Fruit fly (Drosophila melanogaster) whole organism, wandering third instar larva: ENCODE results near the gene Blos2.

Experiments used
- Abd-B ChIP-seq: fragments of >200 bp; optimal IDR thresholded peaks from 2 replicates; lab custom pipeline; 2017; ENCODE audit warnings: missing biosample characterization, missing genetic modification characterization
- CG32264 ChIP-seq: fragments of 200-800 bp; sonication (Bioruptor generic); optimal IDR thresholded peaks from 2 replicates; lab custom pipeline; 2016; ENCODE audit warnings: missing biosample characterization, missing genetic modification characterization
- CG9705 ChIP-seq: fragments of 200-800 bp; sonication (Bioruptor generic); optimal IDR thresholded peaks from 2 replicates; lab custom pipeline; 2018; ENCODE audit warnings: missing biosample characterization, mild to moderate bottlenecking, missing genetic modification characterization
- CrebA ChIP-seq: fragments of 200-800 bp; sonication (Bioruptor generic); optimal IDR thresholded peaks from 2 replicates; lab custom pipeline; 2016; ENCODE audit warnings: missing biosample characterization, mild to moderate bottlenecking, missing genetic modification characterization, borderline replicate concordance
- Dfd ChIP-seq: fragments of >200 bp; optimal IDR thresholded peaks from 2 replicates; lab custom pipeline; 2017; ENCODE audit warnings: missing biosample characterization, missing genetic modification characterization
- Dif ChIP-seq: fragments of 200-275, 200-300 bp; sonication (Bioruptor generic); optimal IDR thresholded peaks from 2 replicates; lab custom pipeline; 2018; ENCODE audit warnings: missing biosample characterization, missing genetic modification characterization; ENCODE audit not compliant: partially characterized antibody
- GATAd ChIP-seq: sonication (Bioruptor generic); optimal IDR thresholded peaks from 2 replicates; lab custom pipeline; 2016; ENCODE audit warnings: missing biosample characterization, missing genetic modification characterization
- HLH106 ChIP-seq: fragments of 200-800 bp; optimal IDR thresholded peaks from 3 replicates; lab custom pipeline; 2019; ENCODE audit warnings: missing biosample characterization, mild to moderate bottlenecking, missing genetic modification characterization, moderate library complexity
- Hnf4 ChIP-seq: fragments of 200-800 bp; sonication (Bioruptor generic); optimal IDR thresholded peaks from 2 replicates; lab custom pipeline; 2016; ENCODE audit warnings: missing biosample characterization, mild to moderate bottlenecking, missing genetic modification characterization
- Hr78 ChIP-seq: fragments of >200 bp; optimal IDR thresholded peaks from 2 replicates; lab custom pipeline; 2017; ENCODE audit warnings: missing biosample characterization, missing genetic modification characterization
- Hr83 ChIP-seq: fragments of 200-300 bp; sonication (Bioruptor generic); optimal IDR thresholded peaks from 2 replicates; lab custom pipeline; 2016; ENCODE audit warnings: missing biosample characterization, mild to moderate bottlenecking, missing genetic modification characterization, moderate library complexity; ENCODE audit not compliant: poor library complexity, severe bottlenecking
- Jra ChIP-seq: sonication (Bioruptor generic); optimal IDR thresholded peaks from 2 replicates; lab custom pipeline; 2016; ENCODE audit warnings: missing biosample characterization, missing genetic modification characterization
- Mio ChIP-seq: sonication (Bioruptor generic); optimal IDR thresholded peaks from 2 replicates; lab custom pipeline; 2016; ENCODE audit warnings: missing biosample characterization, missing genetic modification characterization
- Myc ChIP-seq: fragments of >200 bp; optimal IDR thresholded peaks from 2 replicates; lab custom pipeline; 2017
- N ChIP-seq: fragments of >200 bp; optimal IDR thresholded peaks from 2 replicates; lab custom pipeline; 2018; ENCODE audit warnings: missing biosample characterization, missing external identifiers, missing genetic modification characterization
- OdsH ChIP-seq: fragments of 200-800 bp; sonication (Bioruptor generic); optimal IDR thresholded peaks from 2 replicates; lab custom pipeline; 2016; ENCODE audit warnings: missing biosample characterization, mild to moderate bottlenecking, missing genetic modification characterization
- Rel ChIP-seq, 2 experiments: fragments of 200-800 bp; sonication (Bioruptor generic) in 1 of 2; optimal IDR thresholded peaks; 2 replicates in 1 of 2; 3 replicates in 1 of 2; lab custom pipeline; 2016 to 2019; ENCODE audit warnings: mild to moderate bottlenecking in 2 of 2, missing biosample characterization in 2 of 2, missing genetic modification characterization in 2 of 2, moderate library complexity in 1 of 2
- Sp1 ChIP-seq: fragments of 200-800 bp; sonication (Bioruptor generic); optimal IDR thresholded peaks from 3 replicates; lab custom pipeline; 2019; ENCODE audit warnings: missing biosample characterization, mild to moderate bottlenecking, missing genetic modification characterization, moderate library complexity
- Vsx2 ChIP-seq: fragments of 200-300, 225-300 bp; sonication (Bioruptor generic); optimal IDR thresholded peaks from 2 replicates; lab custom pipeline; 2018; ENCODE audit warnings: missing biosample characterization, missing genetic modification characterization; ENCODE audit not compliant: partially characterized antibody
- br ChIP-seq: fragments of 200-800 bp; sonication (Bioruptor generic); optimal IDR thresholded peaks from 2 replicates; lab custom pipeline; 2016; ENCODE audit warnings: missing biosample characterization, missing genetic modification characterization
- brk ChIP-seq: fragments of 200-800 bp; sonication (Bioruptor generic); optimal IDR thresholded peaks from 2 replicates; lab custom pipeline; 2016; ENCODE audit warnings: missing biosample characterization, mild to moderate bottlenecking, missing genetic modification characterization
- dl ChIP-seq, 2 experiments: fragments of 175-275, 200-275 bp in 1 of 2; fragments of 200-275 bp in 1 of 2; sonication (Bioruptor generic); optimal IDR thresholded peaks; lab custom pipeline; 2018; ENCODE audit warnings: mild to moderate bottlenecking in 2 of 2, missing biosample characterization in 2 of 2, missing genetic modification characterization in 2 of 2, moderate library complexity in 2 of 2; ENCODE audit not compliant: partially characterized antibody in 2 of 2, insufficient read depth in 1 of 2
- dmrt93B ChIP-seq: fragments of 200-800 bp; sonication (Bioruptor generic); optimal IDR thresholded peaks from 2 replicates; lab custom pipeline; 2018; ENCODE audit warnings: missing biosample characterization, mild to moderate bottlenecking, missing genetic modification characterization
- dsf ChIP-seq: sonication (Bioruptor generic); optimal IDR thresholded peaks from 2 replicates; lab custom pipeline; 2016; ENCODE audit warnings: missing biosample characterization, missing genetic modification characterization, borderline replicate concordance
- ey ChIP-seq: fragments of 200-800 bp; sonication (Bioruptor generic); optimal IDR thresholded peaks from 2 replicates; lab custom pipeline; 2016; ENCODE audit warnings: missing biosample characterization, missing genetic modification characterization
- foxo ChIP-seq, 2 experiments: fragments of 200-800 bp; sonication (Bioruptor generic); optimal IDR thresholded peaks; 2 replicates in 1 of 2; 3 replicates in 1 of 2; lab custom pipeline; 2016 to 2017; ENCODE audit warnings: missing biosample characterization in 2 of 2, missing genetic modification characterization in 2 of 2
- fru ChIP-seq: fragments of 200-800 bp; sonication (Bioruptor generic); optimal IDR thresholded peaks from 3 replicates; lab custom pipeline; 2016; ENCODE audit warnings: missing biosample characterization, mild to moderate bottlenecking, missing genetic modification characterization
- h ChIP-seq: fragments of 200-800 bp; sonication (Bioruptor generic); optimal IDR thresholded peaks from 3 replicates; lab custom pipeline; 2016; ENCODE audit warnings: missing biosample characterization, mild to moderate bottlenecking, missing genetic modification characterization
- jim ChIP-seq: fragments of 175-275, 200-325 bp; sonication (Bioruptor generic); optimal IDR thresholded peaks from 2 replicates; lab custom pipeline; 2016; ENCODE audit warnings: missing biosample characterization, mild to moderate bottlenecking, missing genetic modification characterization
- lola ChIP-seq: fragments of >200 bp; optimal IDR thresholded peaks from 2 replicates; lab custom pipeline; 2017; ENCODE audit warnings: missing biosample characterization, missing genetic modification characterization
- pan ChIP-seq: fragments of >200 bp; optimal IDR thresholded peaks from 2 replicates; lab custom pipeline; 2017
- psq ChIP-seq: fragments of 200-800 bp; sonication (Bioruptor generic); optimal IDR thresholded peaks from 3 replicates; lab custom pipeline; 2017; ENCODE audit warnings: missing biosample characterization, mild to moderate bottlenecking, missing genetic modification characterization, moderate library complexity
- rgr ChIP-seq: fragments of 200-800 bp; sonication (Bioruptor generic); optimal IDR thresholded peaks from 3 replicates; lab custom pipeline; 2016; ENCODE audit warnings: missing biosample characterization, mild to moderate bottlenecking, missing genetic modification characterization
- sage ChIP-seq: fragments of 200-800 bp; sonication (Bioruptor generic); optimal IDR thresholded peaks from 2 replicates; lab custom pipeline; 2016; ENCODE audit warnings: missing biosample characterization, mild to moderate bottlenecking, missing genetic modification characterization
- sv ChIP-seq: fragments of 200-800 bp; sonication (Bioruptor generic); optimal IDR thresholded peaks from 3 replicates; lab custom pipeline; 2016; ENCODE audit warnings: missing biosample characterization, missing genetic modification characterization
- tai ChIP-seq: sonication (Bioruptor generic); optimal IDR thresholded peaks from 2 replicates; lab custom pipeline; 2016; ENCODE audit warnings: missing biosample characterization, missing genetic modification characterization
- usp ChIP-seq: fragments of >200 bp; optimal IDR thresholded peaks from 2 replicates; lab custom pipeline; 2017; ENCODE audit warnings: missing biosample characterization, missing genetic modification characterization
- woc ChIP-seq: sonication (Bioruptor generic); optimal IDR thresholded peaks from 2 replicates; lab custom pipeline; 2016; ENCODE audit warnings: missing biosample characterization, mild to moderate bottlenecking, missing genetic modification characterization

Blos2 gene

dm6 chr3L:11089805-11090440 is 28.6 kb downstream of the Blos2 start (continued):
- TF ChIP-seq dsf (no peak), HLH106 (tag; lab: Kevin White, UChicago) (peak; percentile 54), psq (peak; percentile 79), br (peak; percentile 70), CG32264 (GFP tag; lab: Kevin White, UChicago) (peak; percentile 13), sv (GFP tag; lab: Kevin White, UChicago) (peak; percentile 90)
- TF ChIP-seq, all 38 proteins: peak for 22

dm6 chr3L:11091943-11092609 is 30.7 kb downstream of the Blos2 start:
- TF ChIP-seq OdsH (GFP tag; lab: Kevin White, UChicago) = peak; percentile 74
- peak; percentile 90 for TF ChIP-seq rgr
- peak; percentile 3 for TF ChIP-seq dmrt93B (GFP tag; lab: Kevin White, UChicago)
- no peak for TF ChIP-seq N (GFP tag; lab: Kevin White, UChicago)
- TF ChIP-seq CG9705 (GFP tag; lab: Kevin White, UChicago) = peak; percentile 31
- TF ChIP-seq psq = peak; percentile 95
- TF ChIP-seq lola = no peak
- TF ChIP-seq Hr78 = no peak
- TF ChIP-seq fru (GFP tag; lab: Kevin White, UChicago) = peak; percentile 73
- TF ChIP-seq Hnf4 = peak; percentile 86
- TF ChIP-seq sv (GFP tag; lab: Kevin White, UChicago) = peak; percentile 14
- peak; percentile 39 for TF ChIP-seq Dif (GFP tag; lab: Kevin White, UChicago)
- TF ChIP-seq Myc (lab: Kevin White, UChicago) = no peak
- TF ChIP-seq Abd-B (GFP tag; lab: Kevin White, UChicago) = no peak
- peak; percentile 83 for TF ChIP-seq Hr83 (GFP tag; lab: Kevin White, UChicago)
- no peak for TF ChIP-seq Rel (GFP tag; optimal IDR thresholded peaks at IDR 0.05; lab: Kevin White, UChicago)
- TF ChIP-seq Rel (tag; optimal IDR thresholded peaks at IDR 0.05; lab: Kevin White, UChicago) = peak; percentile 57
- peak; percentile 58 for TF ChIP-seq CG32264 (GFP tag; lab: Kevin White, UChicago)
- TF ChIP-seq woc (GFP tag; lab: Kevin White, UChicago) = peak; percentile 64
- peak; percentile 66 for TF ChIP-seq jim (GFP tag; lab: Kevin White, UChicago)
- TF ChIP-seq Jra = peak; percentile 78
- TF ChIP-seq h = peak; percentile 89
- TF ChIP-seq Mio (GFP tag; lab: Kevin White, UChicago) = no peak
- no peak for TF ChIP-seq usp (GFP tag; lab: Kevin White, UChicago)
- TF ChIP-seq foxo (GFP tag; optimal IDR thresholded peaks at IDR 0.05; lab: Kevin White, UChicago) = peak in 1 of 2 experiments; percentile 88
- peak; percentile 44 for TF ChIP-seq HLH106 (tag; lab: Kevin White, UChicago)
- no peak for TF ChIP-seq Dfd (GFP tag; lab: Kevin White, UChicago)
- TF ChIP-seq Sp1 (GFP tag; lab: Kevin White, UChicago) = peak; percentile 43
- TF ChIP-seq pan (lab: Kevin White, UChicago) = no peak
- TF ChIP-seq Vsx2 (GFP tag; lab: Kevin White, UChicago) = no peak
- TF ChIP-seq dsf = no peak
- TF ChIP-seq br = peak; percentile 78
- no peak for TF ChIP-seq dl (GFP tag; optimal IDR thresholded peaks at IDR 0.05; lab: Kevin White, UChicago; ENCODE audit: insufficient read depth in 1 of 2, partially characterized antibody in 2 of 2)
- peak; percentile 85 for TF ChIP-seq tai (GFP tag; lab: Kevin White, UChicago)
- peak; percentile 68 for TF ChIP-seq brk
- TF ChIP-seq ey (GFP tag; lab: Kevin White, UChicago) = peak; percentile 61
- TF ChIP-seq GATAd (GFP tag; lab: Kevin White, UChicago) = no peak
- no peak for TF ChIP-seq CrebA (GFP tag; lab: Kevin White, UChicago)
- no peak for TF ChIP-seq sage (GFP tag; lab: Kevin White, UChicago)
